Worm (Caenorhabditis elegans) whole organism, young adult: Measurements from ENCODE around the gene ipla-7.

ENCODE experiments used
- F23B12.7 ChIP-seq: sonication (generic microtip); optimal IDR thresholded peaks from 2 replicates; lab custom pipeline; 2017; ENCODE audit warnings: missing genetic modification characterization, mild to moderate bottlenecking, missing compliant biosample characterization, antibody characterized with exemption, moderate library complexity; ENCODE audit not compliant: insufficient read depth
- F37B4.10 ChIP-seq: fragments of 200-800 bp; sonication (Bioruptor generic); IDR thresholded peaks from 2 replicates; pipeline ENCODE4 v1.3.6; 2022; ENCODE audit warnings: missing genetic modification characterization, missing compliant biosample characterization
- F49E8.2 ChIP-seq: sonication (generic microtip); optimal IDR thresholded peaks from 3 replicates; lab custom pipeline; 2017; ENCODE audit warnings: missing genetic modification characterization, mild to moderate bottlenecking, missing compliant biosample characterization, antibody characterized with exemption, moderate library complexity; ENCODE audit not compliant: insufficient read depth
- ama-1 ChIP-seq, 3 experiments: fragments of 150-350 bp in 1 of 3; sonication (generic microtip) in 2 of 3; optimal IDR thresholded peaks; 2 replicates each; lab custom pipeline; 2014 to 2018; ENCODE audit warnings: missing biosample characterization in 2 of 3, missing genetic modification characterization in 2 of 3, missing genetic modification reagents in 2 of 3
- cebp-1 ChIP-seq, 2 experiments: fragments of 200-800 bp in 1 of 2; sonication (Bioruptor generic) in 1 of 2; sonication (generic microtip) in 1 of 2; IDR thresholded peaks in 1 of 2; optimal IDR thresholded peaks in 1 of 2; 2 replicates each; pipeline versions ENCODE4 v1.3.6 to Lab custom; 2017 to 2022; ENCODE audit warnings: missing compliant biosample characterization in 2 of 2, missing genetic modification characterization in 2 of 2, mild to moderate bottlenecking in 1 of 2, missing genetic modification reagents in 1 of 2, moderate library complexity in 1 of 2
- efl-1 ChIP-seq: fragments of 150-350 bp; optimal IDR thresholded peaks from 2 replicates; lab custom pipeline; 2014; ENCODE audit warnings: missing biosample characterization, missing genetic modification reagents, missing genetic modification characterization
- mxl-1 ChIP-seq: sonication (generic microtip); optimal IDR thresholded peaks from 2 replicates; lab custom pipeline; 2016; ENCODE audit warnings: missing genetic modification characterization, missing compliant biosample characterization
- pha-4 ChIP-seq: fragments of 150-350 bp; sonication (generic microtip); optimal IDR thresholded peaks from 2 replicates; lab custom pipeline; 2014; ENCODE audit warnings: missing biosample characterization, missing genetic modification reagents, missing genetic modification characterization
- tbp1 ChIP-seq: fragments of 200-800 bp; sonication (Bioruptor generic); optimal IDR thresholded peaks from 2 replicates; lab custom pipeline; 2018; ENCODE audit warnings: mild to moderate bottlenecking, missing genetic modification characterization, missing compliant biosample characterization
- unc-62 ChIP-seq: fragments of 150-350 bp; optimal IDR thresholded peaks from 2 replicates; lab custom pipeline; 2014; ENCODE audit warnings: missing biosample characterization, missing genetic modification reagents, missing genetic modification characterization

DNA sequence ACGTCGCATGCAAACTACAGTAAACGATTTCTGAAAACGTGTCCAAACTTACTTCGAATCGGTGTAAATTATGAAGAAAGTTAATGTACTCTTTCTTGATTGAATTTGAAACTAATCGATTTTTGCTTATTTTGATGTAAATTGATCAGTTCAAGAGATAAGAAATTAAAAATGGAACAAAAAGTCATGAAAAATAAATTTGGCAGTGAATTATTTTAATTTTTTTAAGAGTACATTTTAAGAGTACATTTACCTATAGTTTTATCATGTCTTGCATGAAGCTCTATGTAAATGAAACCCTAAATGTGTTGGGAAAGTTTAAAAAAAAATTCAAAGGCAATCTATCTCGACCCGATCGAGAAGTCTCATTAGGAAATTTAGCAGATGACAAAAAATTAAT is 6.5 kb downstream of the ipla-7 start, which contains the start of gene T04B2.7:
- TF ChIP-seq F37B4.10 (GFP tag; lab: Robert Waterston, UW) (no peak), unc-62 (GFP tag; lab: Kevin White, UChicago) (no peak), ama-1 (optimal IDR thresholded peaks at IDR 0.05; lab: Kevin White, UChicago) (no peak), ama-1 (GFP tag; optimal IDR thresholded peaks at IDR 0.05; lab: Kevin White, UChicago) (no peak), efl-1 (no peak), F23B12.7 (tag; lab: Kevin White, UChicago) (no peak), cebp-1 (GFP tag; IDR thresholded peaks at IDR 0.05; lab: Robert Waterston, UW) (no peak), cebp-1 (tag; optimal IDR thresholded peaks at IDR 0.05; lab: Kevin White, UChicago) (no peak), tbp1 (GFP tag; lab: Kevin White, UChicago) (no peak), mxl-1 (tag; lab: Kevin White, UChicago) (no peak), pha-4 (tag; lab: Kevin White, UChicago) (no peak), F49E8.2 (tag; lab: Kevin White, UChicago) (no peak)
